Fruit fly (Drosophila melanogaster) whole organism, embryonic: ENCODE data around the gene CG7332.

Experiments used
- Antp ChIP-seq: fragments of 200-800 bp; sonication (Bioruptor generic); optimal IDR thresholded peaks from 3 replicates; lab custom pipeline; 2016; ENCODE audit warnings: missing biosample characterization, missing genetic modification characterization
- Atf-2 ChIP-seq: fragments of 200-800 bp; sonication (Bioruptor generic); optimal IDR thresholded peaks from 2 replicates; lab custom pipeline; 2016; ENCODE audit warnings: missing biosample characterization, missing genetic modification characterization
- CG10366 ChIP-seq: fragments of 200-800 bp; sonication (Bioruptor generic); IDR thresholded peaks from 2 replicates; pipeline ENCODE4 v1.3.6; 2022; ENCODE audit warnings: missing biosample characterization, missing genetic modification characterization
- CG12299 ChIP-seq: fragments of 200-800 bp; sonication (Bioruptor generic); optimal IDR thresholded peaks from 2 replicates; lab custom pipeline; 2018; ENCODE audit warnings: missing biosample characterization, mild to moderate bottlenecking, missing genetic modification characterization
- CG12391 ChIP-seq: fragments of 200-800 bp; sonication (Bioruptor generic); optimal IDR thresholded peaks from 3 replicates; lab custom pipeline; 2018; ENCODE audit warnings: missing biosample characterization, mild to moderate bottlenecking, missing genetic modification characterization, moderate library complexity
- CG14441 ChIP-seq: fragments of 200-800 bp; sonication (Bioruptor generic); IDR thresholded peaks from 2 replicates; pipeline ENCODE4 v1.3.6; 2022; ENCODE audit warnings: missing biosample characterization, missing genetic modification characterization
- CG15269 ChIP-seq: fragments of 200-800 bp; sonication (Bioruptor generic); optimal IDR thresholded peaks from 2 replicates; lab custom pipeline; 2018; ENCODE audit warnings: missing biosample characterization, mild to moderate bottlenecking, missing genetic modification characterization, moderate library complexity
- CG1529 ChIP-seq: fragments of 200-800 bp; sonication (Bioruptor generic); optimal IDR thresholded peaks from 3 replicates; lab custom pipeline; 2018; ENCODE audit warnings: missing biosample characterization, missing genetic modification characterization
- CG17328 ChIP-seq: fragments of 200-800 bp; sonication (Bioruptor generic); IDR thresholded peaks from 2 replicates; pipeline ENCODE4 v1.3.6; 2022; ENCODE audit warnings: missing biosample characterization, missing genetic modification characterization
- CG17385 ChIP-seq: fragments of 200-800 bp; sonication (Bioruptor generic); optimal IDR thresholded peaks from 3 replicates; lab custom pipeline; 2018; ENCODE audit warnings: missing biosample characterization, mild to moderate bottlenecking, missing genetic modification characterization
- CG18599 ChIP-seq: fragments of 200-800 bp; sonication (Bioruptor generic); optimal IDR thresholded peaks from 3 replicates; lab custom pipeline; 2017; ENCODE audit warnings: missing biosample characterization, missing genetic modification characterization, mild to moderate bottlenecking, moderate library complexity, missing genetic modification reagents
- CG34422 ChIP-seq: fragments of 200-800 bp; sonication (Bioruptor generic); IDR thresholded peaks from 3 replicates; pipeline ENCODE4 v1.3.6; 2022; ENCODE audit warnings: missing biosample characterization, missing genetic modification characterization
- CG3995 ChIP-seq: fragments of 200-800 bp; sonication (Bioruptor generic); optimal IDR thresholded peaks from 3 replicates; lab custom pipeline; 2016; ENCODE audit warnings: missing biosample characterization, missing genetic modification characterization
- CG4730 ChIP-seq: fragments of 200-800 bp; sonication (Bioruptor generic); IDR thresholded peaks from 2 replicates; pipeline ENCODE4 v1.3.6; 2022; ENCODE audit warnings: missing biosample characterization, missing genetic modification characterization
- CG5180 ChIP-seq: fragments of 200-800 bp; sonication (Bioruptor generic); optimal IDR thresholded peaks from 3 replicates; lab custom pipeline; 2017; ENCODE audit warnings: missing biosample characterization, missing genetic modification characterization, mild to moderate bottlenecking, moderate library complexity, missing genetic modification reagents
- CG6254 ChIP-seq: fragments of 200-800 bp; sonication (Bioruptor generic); optimal IDR thresholded peaks from 3 replicates; lab custom pipeline; 2017; ENCODE audit warnings: mild to moderate bottlenecking, missing biosample characterization, missing genetic modification reagents, missing genetic modification characterization
- CG6689 ChIP-seq: fragments of 200-800 bp; sonication (Bioruptor generic); IDR thresholded peaks from 2 replicates; pipeline ENCODE4 v1.3.6; 2022; ENCODE audit warnings: missing biosample characterization, missing genetic modification characterization
- CG6813 ChIP-seq: fragments of 200-800 bp; sonication (Bioruptor generic); optimal IDR thresholded peaks from 2 replicates; lab custom pipeline; 2017; ENCODE audit warnings: missing biosample characterization, missing genetic modification characterization, mild to moderate bottlenecking, moderate library complexity, missing genetic modification reagents
- CG8388 ChIP-seq: fragments of 200-800 bp; sonication (Bioruptor generic); optimal IDR thresholded peaks from 2 replicates; lab custom pipeline; 2019; ENCODE audit warnings: missing biosample characterization, mild to moderate bottlenecking, missing genetic modification characterization, moderate library complexity
- CG9609 ChIP-seq: fragments of 200-800 bp; sonication (Bioruptor generic); optimal IDR thresholded peaks from 3 replicates; lab custom pipeline; 2016; ENCODE audit warnings: missing biosample characterization, missing genetic modification characterization
- CG9727 ChIP-seq: fragments of 200-800 bp; sonication (Bioruptor generic); optimal IDR thresholded peaks from 3 replicates; lab custom pipeline; 2017; ENCODE audit warnings: missing biosample characterization, mild to moderate bottlenecking, missing genetic modification characterization
- Camta ChIP-seq: fragments of 200-800 bp; sonication (Bioruptor generic); optimal IDR thresholded peaks from 2 replicates; lab custom pipeline; 2016; ENCODE audit warnings: missing biosample characterization, missing genetic modification characterization
- CkIIα-i1 ChIP-seq: fragments of 200-800 bp; sonication (Bioruptor generic); IDR thresholded peaks from 2 replicates; pipeline ENCODE4 v1.3.6; 2022; ENCODE audit warnings: missing biosample characterization, missing genetic modification characterization
- D ChIP-seq, 2 experiments: fragments of 200-800 bp in 1 of 2; fragments of >200 bp in 1 of 2; sonication (Bioruptor generic) in 1 of 2; optimal IDR thresholded peaks; 2 replicates in 1 of 2; 3 replicates in 1 of 2; lab custom pipeline; 2017; ENCODE audit warnings: mild to moderate bottlenecking in 1 of 2, missing biosample characterization in 1 of 2, missing genetic modification characterization in 1 of 2, missing genetic modification reagents in 1 of 2
- E2f1 ChIP-seq: fragments of 200-800 bp; sonication (Bioruptor generic); IDR thresholded peaks from 2 replicates; pipeline ENCODE4 v1.3.6; 2022; ENCODE audit warnings: missing biosample characterization, missing genetic modification characterization
- Ets65A ChIP-seq: fragments of 200-800 bp; sonication (Bioruptor generic); peaks from one replicate; lab custom pipeline; 2016; ENCODE audit warnings: missing biosample characterization, missing genetic modification characterization
- Gug ChIP-seq: fragments of 200-800 bp; sonication (Bioruptor generic); IDR thresholded peaks from 4 replicates; pipeline ENCODE4 v1.3.6; 2022; ENCODE audit warnings: missing biosample characterization, missing genetic modification characterization
- Hr3 ChIP-seq: fragments of 200-800 bp; sonication (Bioruptor generic); optimal IDR thresholded peaks from 3 replicates; lab custom pipeline; 2016; ENCODE audit warnings: missing biosample characterization, missing genetic modification characterization
- Hr51 ChIP-seq, 2 experiments: fragments of 200-800 bp; sonication (Bioruptor generic); optimal IDR thresholded peaks; 2 replicates in 1 of 2; 3 replicates in 1 of 2; lab custom pipeline; 2016 to 2018; ENCODE audit warnings: missing biosample characterization in 2 of 2, missing genetic modification characterization in 2 of 2, mild to moderate bottlenecking in 1 of 2, moderate library complexity in 1 of 2
- Oli ChIP-seq: fragments of 200-800 bp; sonication (Bioruptor generic); optimal IDR thresholded peaks from 2 replicates; lab custom pipeline; 2018; ENCODE audit warnings: missing biosample characterization, mild to moderate bottlenecking, missing genetic modification characterization, moderate library complexity
- Optix ChIP-seq: fragments of 200-800 bp; sonication (Bioruptor generic); IDR thresholded peaks from 3 replicates; pipeline ENCODE4 v1.3.6; 2022; ENCODE audit warnings: missing biosample characterization, missing genetic modification characterization
- Pdp1 ChIP-seq, 2 experiments: fragments of 200-800 bp; sonication (Bioruptor generic); optimal IDR thresholded peaks; 3 replicates each; lab custom pipeline; 2016; ENCODE audit warnings: missing biosample characterization in 2 of 2, missing genetic modification characterization in 2 of 2, mild to moderate bottlenecking in 1 of 2, moderate library complexity in 1 of 2
- Sox102F ChIP-seq: fragments of 200-800 bp; sonication (Bioruptor generic); optimal IDR thresholded peaks from 2 replicates; lab custom pipeline; 2018; ENCODE audit warnings: missing biosample characterization, mild to moderate bottlenecking, missing genetic modification characterization, moderate library complexity
- Ssrp ChIP-seq: fragments of 200-800 bp; sonication (Bioruptor generic); optimal IDR thresholded peaks from 2 replicates; lab custom pipeline; 2018; ENCODE audit warnings: missing biosample characterization, mild to moderate bottlenecking, missing genetic modification characterization, moderate library complexity
- bbx ChIP-seq: fragments of 200-800 bp; sonication (Bioruptor generic); IDR thresholded peaks from 2 replicates; pipeline ENCODE4 v1.3.6; 2022; ENCODE audit warnings: missing biosample characterization, missing genetic modification characterization; ENCODE audit not compliant: partially characterized antibody
- ci ChIP-seq: fragments of 200-800 bp; sonication (Bioruptor generic); IDR thresholded peaks from 3 replicates; pipeline ENCODE4 v1.3.6; 2022; ENCODE audit warnings: missing biosample characterization, missing genetic modification characterization
- cwo ChIP-seq: fragments of 200-800 bp; sonication (Bioruptor generic); optimal IDR thresholded peaks from 3 replicates; lab custom pipeline; 2017; ENCODE audit warnings: missing biosample characterization, missing genetic modification characterization, mild to moderate bottlenecking, moderate library complexity, missing genetic modification reagents
- dimm ChIP-seq: fragments of 200-800 bp; sonication (Bioruptor generic); IDR thresholded peaks from 2 replicates; pipeline ENCODE4 v1.3.6; 2022; ENCODE audit warnings: missing biosample characterization, missing genetic modification characterization
- dysf ChIP-seq: fragments of 200-800 bp; sonication (Bioruptor generic); IDR thresholded peaks from 3 replicates; pipeline ENCODE4 v1.3.6; 2022; ENCODE audit warnings: missing biosample characterization, missing genetic modification characterization
- gsb ChIP-seq: fragments of 200-800 bp; sonication (Bioruptor generic); IDR thresholded peaks from 2 replicates; pipeline ENCODE4 v1.3.6; 2022; ENCODE audit warnings: missing biosample characterization, missing genetic modification characterization
- kah ChIP-seq: fragments of 200-800 bp; sonication (Bioruptor generic); optimal IDR thresholded peaks from 2 replicates; lab custom pipeline; 2018; ENCODE audit warnings: missing biosample characterization, mild to moderate bottlenecking, missing genetic modification characterization
- lbe ChIP-seq: fragments of 200-800 bp; sonication (Bioruptor generic); optimal IDR thresholded peaks from 2 replicates; lab custom pipeline; 2016; ENCODE audit warnings: missing biosample characterization, mild to moderate bottlenecking, missing genetic modification characterization
- mam ChIP-seq: fragments of 200-800 bp; sonication (Bioruptor generic); optimal IDR thresholded peaks from 3 replicates; lab custom pipeline; 2016; ENCODE audit warnings: missing biosample characterization, missing genetic modification characterization
- otp ChIP-seq: fragments of 200-800 bp; sonication (Bioruptor generic); IDR thresholded peaks from 3 replicates; pipeline ENCODE4, ENCODE4 v1.3.6; 2022; ENCODE audit warnings: missing biosample characterization, missing genetic modification characterization
- shn ChIP-seq: fragments of 200-800 bp; sonication (Bioruptor generic); optimal IDR thresholded peaks from 3 replicates; lab custom pipeline; 2016; ENCODE audit warnings: missing biosample characterization, missing genetic modification characterization
- sna ChIP-seq: fragments of 200-800 bp; sonication (Bioruptor generic); IDR thresholded peaks from 2 replicates; pipeline ENCODE4 v1.3.6; 2022; ENCODE audit warnings: missing biosample characterization, missing genetic modification characterization; ENCODE audit not compliant: partially characterized antibody
- ssp ChIP-seq: fragments of 200-800 bp; sonication (Bioruptor generic); IDR thresholded peaks from 2 replicates; pipeline ENCODE4 v1.3.6; 2022; ENCODE audit warnings: missing biosample characterization, missing genetic modification characterization
- sug ChIP-seq: fragments of 200-800 bp; optimal IDR thresholded peaks from 2 replicates; lab custom pipeline; 2019; ENCODE audit warnings: missing biosample characterization, mild to moderate bottlenecking, missing genetic modification characterization, moderate library complexity
- tap ChIP-seq: fragments of 200-800 bp; optimal IDR thresholded peaks from 3 replicates; lab custom pipeline; 2019; ENCODE audit warnings: missing biosample characterization, mild to moderate bottlenecking, missing genetic modification characterization, moderate library complexity

The CG7332 gene

dm6 chrX:18837046-18837445, 47.3 kb upstream of the CG7332 start (continued):
- TF ChIP-seq CG6254 (GFP tag; lab: Kevin White, UChicago) (no peak), CG4730 (GFP tag; lab: Robert Waterston, UW) (0 out of 2 replicates have a peak, but pooled peaks have one; percentile 18), otp (0 out of 3 replicates have a peak, but pooled peaks have one; percentile 15), Camta (peak; percentile 22), bbx (no peak), D (optimal IDR thresholded peaks at IDR 0.05; lab: Kevin White, UChicago) (no peak), D (GFP tag; optimal IDR thresholded peaks at IDR 0.05; lab: Kevin White, UChicago) (no peak), Ets65A (GFP tag; lab: Kevin White, UChicago) (peak; percentile 71), CG15269 (tag; lab: Kevin White, UChicago) (peak; percentile 67), Pdp1 (GFP tag; optimal IDR thresholded peaks at IDR 0.05; lab: Kevin White, UChicago) (peak; percentile 33 to 42), CG10366 (GFP tag; lab: Robert Waterston, UW) (peak; percentile 50), cwo (GFP tag; lab: Kevin White, UChicago) (no peak), kah (GFP tag; lab: Kevin White, UChicago) (no peak), Oli (tag; lab: Kevin White, UChicago) (peak; percentile 44), E2f1 (GFP tag; lab: Robert Waterston, UW) (peak; percentile 59), Hr51 (GFP tag; optimal IDR thresholded peaks at IDR 0.05; lab: Kevin White, UChicago) (peak in 1 of 2 experiments; percentile 75), Hr3 (GFP tag; lab: Kevin White, UChicago) (peak; percentile 43), CG3995 (GFP tag; lab: Kevin White, UChicago) (no peak), Ssrp (tag; lab: Kevin White, UChicago) (peak; percentile 41), ssp (GFP tag; lab: Robert Waterston, UW) (0 out of 2 replicates have a peak, but pooled peaks have one; percentile 38), Atf-2 (peak; percentile 35), Optix (GFP tag; lab: Robert Waterston, UW) (0 out of 3 replicates have a peak, but pooled peaks have one; percentile 21), CG6813 (GFP tag; lab: Kevin White, UChicago) (no peak), CkIIα-i1 (GFP tag; lab: Robert Waterston, UW) (no peak), CG6689 (GFP tag; lab: Robert Waterston, UW) (peak; percentile 66), CG9609 (peak; percentile 59), CG12299 (tag; lab: Kevin White, UChicago) (no peak), sna (GFP tag; lab: Robert Waterston, UW) (no peak), ci (GFP tag; lab: Robert Waterston, UW) (0 out of 3 replicates have a peak, but pooled peaks have one; percentile 61), CG8388 (peak; percentile 28), mam (GFP tag; lab: Kevin White, UChicago) (peak; percentile 31), CG18599 (GFP tag; lab: Kevin White, UChicago) (no peak), gsb (GFP tag; lab: Robert Waterston, UW) (0 out of 2 replicates have a peak, but pooled peaks have one; percentile 37), dysf (GFP tag; lab: Robert Waterston, UW) (peak; percentile 77), shn (GFP tag; lab: Kevin White, UChicago) (peak; percentile 37), CG12391 (tag; lab: Kevin White, UChicago) (peak; percentile 45), CG17328 (GFP tag; lab: Robert Waterston, UW) (0 out of 2 replicates have a peak, but pooled peaks have one; percentile 23), Gug (GFP tag; lab: Robert Waterston, UW) (peak; percentile 17; the same call in 2 of the 4 replicates), CG9727 (no peak), lbe (GFP tag; lab: Kevin White, UChicago) (no peak), CG5180 (GFP tag; lab: Kevin White, UChicago) (peak; percentile 9), sug (tag; lab: Kevin White, UChicago) (peak; percentile 62), dimm (GFP tag; lab: Robert Waterston, UW) (0 out of 2 replicates have a peak, but pooled peaks have one; percentile 31), Sox102F (GFP tag; lab: Kevin White, UChicago) (peak; percentile 67), CG1529 (GFP tag; lab: Kevin White, UChicago) (peak; percentile 21), CG17385 (peak; percentile 30), Antp (GFP tag; lab: Kevin White, UChicago) (peak; percentile 37), CG34422 (GFP tag; lab: Robert Waterston, UW) (peak; percentile 90), tap (tag; lab: Kevin White, UChicago) (no peak), CG14441 (GFP tag; lab: Robert Waterston, UW) (peak; percentile 67)
